Worm (Caenorhabditis elegans) whole organism, L2 larva: Measurements from ENCODE around the gene C27D8.1.

Experiments
- ceh-82 ChIP-seq: fragments of 150-350 bp; optimal IDR thresholded peaks from 2 replicates; lab custom pipeline; 2014; ENCODE audit warnings: missing biosample characterization, missing genetic modification characterization
- crh-2 ChIP-seq: sonication (generic microtip); optimal IDR thresholded peaks from 2 replicates; lab custom pipeline; 2017; ENCODE audit warnings: missing biosample characterization, missing genetic modification characterization
- elt-3 ChIP-seq: sonication (generic microtip); optimal IDR thresholded peaks from 2 replicates; lab custom pipeline; 2017; ENCODE audit warnings: missing biosample characterization, missing genetic modification characterization
- skn-1 ChIP-seq: sonication (generic microtip); optimal IDR thresholded peaks from 2 replicates; lab custom pipeline; 2017; ENCODE audit warnings: missing biosample characterization, missing genetic modification characterization
- unc-62 ChIP-seq: fragments of 150-350 bp; optimal IDR thresholded peaks from 2 replicates; lab custom pipeline; 2014; ENCODE audit warnings: missing biosample characterization, missing genetic modification reagents, missing genetic modification characterization
- zag-1 ChIP-seq: fragments of 150-350 bp; optimal IDR thresholded peaks from 2 replicates; lab custom pipeline; 2014; ENCODE audit warnings: missing biosample characterization, missing genetic modification characterization
- ztf-1 ChIP-seq: fragments of 200-800 bp; sonication (Bioruptor generic); conservative IDR thresholded peaks from 2 replicates; pipeline ENCODE4 v1.3.6; 2022; ENCODE audit warnings: missing genetic modification characterization, missing compliant biosample characterization

ce11 chrIV:12725228-12725627, 7.6 kb downstream of the C27D8.1 start:
- TF ChIP-seq crh-2 (tag; lab: Kevin White, UChicago) (no peak), unc-62 (no peak), elt-3 (tag; lab: Kevin White, UChicago) (no peak), zag-1 (tag; lab: Kevin White, UChicago) (no peak), ztf-1 (GFP tag; lab: Robert Waterston, UW) (no peak), skn-1 (no peak), ceh-82 (tag; lab: Kevin White, UChicago) (no peak)
